Fruit fly (Drosophila melanogaster) whole organism, pupa: Measurements from ENCODE around the gene CG17078.

Experiments
- CG10348 ChIP-seq: fragments of 200-800 bp; sonication (Bioruptor generic); IDR thresholded peaks from 2 replicates; pipeline ENCODE4 v1.3.6; 2022; ENCODE audit warnings: missing biosample characterization, missing genetic modification characterization
- CG12605 ChIP-seq: fragments of 200-800 bp; sonication (Bioruptor generic); IDR thresholded peaks from 2 replicates; pipeline ENCODE4 v1.3.6; 2022; ENCODE audit warnings: missing biosample characterization, missing genetic modification characterization
- CG13204 ChIP-seq: fragments of 200-800 bp; sonication (Bioruptor generic); optimal IDR thresholded peaks from 2 replicates; lab custom pipeline; 2018; ENCODE audit warnings: missing biosample characterization, mild to moderate bottlenecking, missing genetic modification characterization, moderate library complexity
- CG15710 ChIP-seq: fragments of 200-800 bp; sonication (Bioruptor generic); optimal IDR thresholded peaks from 2 replicates; lab custom pipeline; 2018; ENCODE audit warnings: missing biosample characterization, mild to moderate bottlenecking, missing genetic modification characterization, moderate library complexity
- CG34367 ChIP-seq: fragments of 200-800 bp; sonication (Bioruptor generic); optimal IDR thresholded peaks from 2 replicates; lab custom pipeline; 2018; ENCODE audit warnings: missing biosample characterization, mild to moderate bottlenecking, missing genetic modification characterization
- CG8301 ChIP-seq: fragments of 200-800 bp; sonication (Bioruptor generic); optimal IDR thresholded peaks from 2 replicates; lab custom pipeline; 2018; ENCODE audit warnings: missing biosample characterization, mild to moderate bottlenecking, missing genetic modification characterization
- Pif1A ChIP-seq: fragments of 200-800 bp; sonication (Bioruptor generic); optimal IDR thresholded peaks from 3 replicates; lab custom pipeline; 2016; ENCODE audit warnings: missing biosample characterization, missing genetic modification characterization
- gl ChIP-seq: fragments of 200-800 bp; sonication (Bioruptor generic); optimal IDR thresholded peaks from 2 replicates; lab custom pipeline; 2018; ENCODE audit warnings: missing biosample characterization, mild to moderate bottlenecking, missing genetic modification characterization

DNA sequence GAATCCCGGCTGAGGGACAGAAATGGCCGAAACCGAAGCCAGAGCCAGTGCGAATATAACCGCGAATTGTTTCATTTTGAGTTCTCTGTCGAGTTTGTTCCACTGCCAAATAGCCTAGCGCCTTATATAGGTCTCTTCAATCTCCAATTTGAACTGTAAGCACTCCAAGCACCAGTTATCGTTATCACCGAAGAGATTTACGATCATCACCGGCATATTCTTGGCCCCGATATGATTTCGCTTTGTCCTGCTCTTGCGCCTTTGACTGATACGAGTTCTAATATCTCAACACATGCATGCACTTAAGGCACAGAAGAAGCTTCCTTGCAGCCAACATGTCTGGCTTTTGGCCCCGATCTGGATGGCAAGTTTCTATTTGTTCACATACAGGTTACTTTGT is 41.1 kb upstream of the CG17078 start, which contains the start of gene CG11912:
- TF ChIP-seq CG34367 (tag; lab: Kevin White, UChicago) (no peak), Pif1A (no peak), CG8301 (tag; lab: Kevin White, UChicago) (no peak), CG10348 (GFP tag; lab: Robert Waterston, UW) (no peak), CG12605 (no peak), CG15710 (tag; lab: Kevin White, UChicago) (no peak), gl (no peak), CG13204 (GFP tag; lab: Kevin White, UChicago) (no peak)
